Fruit fly (Drosophila melanogaster) whole organism, pupa: ENCODE measurements around the gene CCT2.

Source experiments
- CG14655 ChIP-seq: fragments of 200-800 bp; sonication (Bioruptor generic); optimal IDR thresholded peaks from 3 replicates; lab custom pipeline; 2017; ENCODE audit warnings: mild to moderate bottlenecking, missing biosample characterization, missing genetic modification reagents, missing genetic modification characterization
- CG32121 ChIP-seq: fragments of 200-800 bp; sonication (Bioruptor generic); IDR thresholded peaks from 2 replicates; pipeline ENCODE4 v1.3.6; 2022; ENCODE audit warnings: missing biosample characterization, missing genetic modification characterization
- CG8159 ChIP-seq: fragments of 200-800 bp; sonication (Bioruptor generic); optimal IDR thresholded peaks from 3 replicates; lab custom pipeline; 2018; ENCODE audit warnings: missing biosample characterization, mild to moderate bottlenecking, missing genetic modification characterization, moderate library complexity
- CG9948 ChIP-seq: fragments of 200-800 bp; sonication (Bioruptor generic); optimal IDR thresholded peaks from 2 replicates; lab custom pipeline; 2018; ENCODE audit warnings: missing biosample characterization, mild to moderate bottlenecking, missing genetic modification characterization, moderate library complexity
- EcR ChIP-seq: fragments of 200-800 bp; sonication (Bioruptor generic); optimal IDR thresholded peaks from 3 replicates; lab custom pipeline; 2019; ENCODE audit warnings: missing biosample characterization, missing genetic modification characterization, mild to moderate bottlenecking, moderate library complexity, missing genetic modification reagents

DNA sequence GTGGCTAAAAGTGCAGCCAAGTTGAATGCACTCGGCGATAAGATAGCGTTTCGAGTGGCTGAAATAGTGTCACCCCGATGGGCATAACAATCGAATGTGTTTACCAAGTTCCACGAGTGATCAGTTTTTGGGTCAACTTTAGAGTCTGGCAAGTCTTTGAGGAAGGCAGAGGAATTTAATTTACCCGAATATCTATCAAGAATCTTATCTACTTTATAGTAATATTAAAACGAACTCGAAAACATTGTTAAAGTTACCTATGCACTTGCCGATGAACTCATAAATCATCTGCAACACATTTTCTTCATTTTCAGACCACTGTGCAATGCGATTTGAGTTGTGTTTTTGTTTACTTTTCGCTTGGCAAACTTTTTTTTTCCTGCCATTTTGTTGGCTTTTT is 28.0 kb upstream of the CCT2 start:
- TF ChIP-seq EcR (peak; percentile 62), CG14655 (GFP tag; lab: Kevin White, UChicago) (peak; percentile 32), CG9948 (peak; percentile 6), CG32121 (GFP tag; lab: Robert Waterston, UW) (peak; percentile 48), CG8159 (tag; lab: Kevin White, UChicago) (peak; percentile 46)
